Worm (Caenorhabditis elegans): ENCODE measurements around the gene Y56A3A.31.

The Y56A3A.31 gene

DNA sequence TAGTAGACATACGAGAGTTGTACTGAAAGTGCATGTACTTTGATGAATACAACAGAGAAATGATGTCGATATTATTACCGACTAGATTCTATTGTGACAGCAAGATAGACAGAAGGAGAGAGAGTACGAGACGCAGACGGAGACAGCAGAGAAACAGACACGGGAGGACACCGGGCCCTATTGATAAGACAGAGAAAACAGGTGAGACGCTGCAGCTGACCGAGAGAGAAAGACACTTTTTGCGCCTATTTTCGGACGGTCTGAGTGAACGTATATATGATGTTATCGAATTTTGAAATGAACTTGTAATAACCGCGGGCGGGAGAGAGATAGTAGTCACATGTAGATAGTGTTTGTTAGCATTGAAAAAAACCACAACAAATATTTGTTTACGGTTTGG is 29.0 kb downstream of the Y56A3A.31 start:
- no peak for TF ChIP-seq lim-7 (GFP tag; IDR thresholded peaks at IDR 0.05)
- peak; percentile 95 for TF ChIP-seq nhr-28 (tag; optimal IDR thresholded peaks at IDR 0.05)
- no peak for TF ChIP-seq zip-2 (tag; optimal IDR thresholded peaks at IDR 0.05)
- peak in 1 of 2 experiments; percentile 76 for TF ChIP-seq mdl-1 (tag; optimal IDR thresholded peaks at IDR 0.05)
- TF ChIP-seq nhr-6 (tag; optimal IDR thresholded peaks at IDR 0.05) = peak; percentile 36
- TF ChIP-seq ctbp-1 (GFP tag; IDR thresholded peaks at IDR 0.05) = no peak
- no peak for TF ChIP-seq unc-130 (GFP tag; optimal IDR thresholded peaks at IDR 0.05)
- TF ChIP-seq F37D6.2 (tag; optimal IDR thresholded peaks at IDR 0.05) = no peak
- TF ChIP-seq dpl-1 (GFP tag; optimal IDR thresholded peaks at IDR 0.05) = peak; percentile 12
- TF ChIP-seq ZK337.2 (GFP tag; IDR thresholded peaks at IDR 0.05) = no peak
- no peak; the same call in 1 of the 2 replicates for TF ChIP-seq pha-4 (GFP tag; IDR thresholded peaks at IDR 0.05)
- TF ChIP-seq pha-4 (tag; optimal IDR thresholded peaks at IDR 0.05) = peak; percentile 19
- TF ChIP-seq dmd-9 (GFP tag; IDR thresholded peaks at IDR 0.05) = no peak
- no peak for TF ChIP-seq nhr-76 (tag; optimal IDR thresholded peaks at IDR 0.05)
- TF ChIP-seq tag-97 (GFP tag; IDR thresholded peaks at IDR 0.05) = no peak
- TF ChIP-seq ztf-11 (tag; optimal IDR thresholded peaks at IDR 0.05) = no peak
- TF ChIP-seq ama-1 (optimal IDR thresholded peaks at IDR 0.05) = no peak
- TF ChIP-seq nhr-10 (tag; optimal IDR thresholded peaks at IDR 0.05) = peak; percentile 59
- no peak for TF ChIP-seq F44E2.7 (GFP tag; IDR thresholded peaks at IDR 0.05)
- no peak for TF ChIP-seq Y75B8A.6 (GFP tag; IDR thresholded peaks at IDR 0.05)
- TF ChIP-seq jun-1 (tag; optimal IDR thresholded peaks at IDR 0.05) = peak; percentile 25
- TF ChIP-seq zag-1 (tag; optimal IDR thresholded peaks at IDR 0.05) = no peak
- no peak for TF ChIP-seq egl-27 (tag; optimal IDR thresholded peaks at IDR 0.05)
- peak; percentile 70 for TF ChIP-seq nhr-102 (tag; optimal IDR thresholded peaks at IDR 0.05)
- TF ChIP-seq F10B5.3 (tag; optimal IDR thresholded peaks at IDR 0.05) = no peak
- TF ChIP-seq snpc-1.2 (GFP tag; IDR thresholded peaks at IDR 0.05) = no peak
- TF ChIP-seq lin-15B (tag; optimal IDR thresholded peaks at IDR 0.05) = no peak
- no peak for TF ChIP-seq ceh-20 (GFP tag; IDR thresholded peaks at IDR 0.05)
- TF ChIP-seq ZK546.5 (tag; optimal IDR thresholded peaks at IDR 0.05) = no peak
- TF ChIP-seq lsy-2 (tag; optimal IDR thresholded peaks at IDR 0.05) = peak; percentile 11 to 38
- peak; percentile 56 for TF ChIP-seq mep-1 (tag; optimal IDR thresholded peaks at IDR 0.05)
- peak; percentile 75 for TF ChIP-seq pqm-1 (tag; optimal IDR thresholded peaks at IDR 0.05)
- no peak for TF ChIP-seq daf-19 (GFP tag; conservative IDR thresholded peaks at IDR 0.05)
- TF ChIP-seq daf-8 (GFP tag; IDR thresholded peaks at IDR 0.05) = no peak
- TF ChIP-seq ceh-32 (tag; optimal IDR thresholded peaks at IDR 0.05; ENCODE audit: poor library complexity) = no peak
- peak; percentile 91 for TF ChIP-seq dve-1 (tag; optimal IDR thresholded peaks at IDR 0.05; ENCODE audit: insufficient read depth)
- no peak for TF ChIP-seq fkh-10 (GFP tag; optimal IDR thresholded peaks at IDR 0.05)
- peak; percentile 70; the same call in 1 of the 2 replicates for TF ChIP-seq tra-1 (GFP tag; IDR thresholded peaks at IDR 0.05)
- no peak for TF ChIP-seq duxl-1 (tag; optimal IDR thresholded peaks at IDR 0.05; ENCODE audit: poor library complexity)
- peak; percentile 97 for TF ChIP-seq hlh-11 (tag; optimal IDR thresholded peaks at IDR 0.05)
- TF ChIP-seq attf-4 (tag; optimal IDR thresholded peaks at IDR 0.05) = no peak
- peak; percentile 25 for TF ChIP-seq lin-13 (GFP tag; optimal IDR thresholded peaks at IDR 0.05)
- TF ChIP-seq Y105C5A.15 (GFP tag; IDR thresholded peaks at IDR 0.05) = no peak
- no peak for TF ChIP-seq set-16 (GFP tag; IDR thresholded peaks at IDR 0.05)
- no peak for TF ChIP-seq php-3 (GFP tag; IDR thresholded peaks at IDR 0.05)
- TF ChIP-seq unc-39 (tag; optimal IDR thresholded peaks at IDR 0.05) = no peak
- TF ChIP-seq Y5F2A.4 (GFP tag; optimal IDR thresholded peaks at IDR 0.05) = no peak
- TF ChIP-seq mdt-29 (GFP tag; IDR thresholded peaks at IDR 0.05) = no peak
- TF ChIP-seq Y48G9A.11 (GFP tag; IDR thresholded peaks at IDR 0.05) = no peak
- TF ChIP-seq dmd-8 (GFP tag; IDR thresholded peaks at IDR 0.05) = no peak
- TF ChIP-seq mxl-3 (GFP tag; optimal IDR thresholded peaks at IDR 0.05) = peak; percentile 81
- TF ChIP-seq T20F7.1 (GFP tag; optimal IDR thresholded peaks at IDR 0.05) = no peak
- no peak for TF ChIP-seq lir-3 (tag; optimal IDR thresholded peaks at IDR 0.05)
